Fruit fly (Drosophila melanogaster) whole organism, embryonic: Measurements from ENCODE around the gene jim.

ENCODE experiments used
- Adf1 ChIP-seq: fragments of 200-800 bp; sonication (Bioruptor generic); IDR thresholded peaks from 2 replicates; pipeline ENCODE4 v1.3.6; 2022; ENCODE audit warnings: missing biosample characterization, missing genetic modification characterization
- B-H2 ChIP-seq: fragments of 200-800 bp; sonication (Bioruptor generic); optimal IDR thresholded peaks from 2 replicates; lab custom pipeline; 2018; ENCODE audit warnings: missing biosample characterization, mild to moderate bottlenecking, missing genetic modification characterization
- CG12769 ChIP-seq: fragments of 200-800 bp; sonication (Bioruptor generic); optimal IDR thresholded peaks from 2 replicates; lab custom pipeline; 2019; ENCODE audit warnings: missing biosample characterization, mild to moderate bottlenecking, missing genetic modification characterization, moderate library complexity
- CG13287 ChIP-seq: fragments of 200-800 bp; sonication (Bioruptor generic); IDR thresholded peaks from 2 replicates; pipeline ENCODE4 v1.3.6; 2022; ENCODE audit warnings: missing biosample characterization, missing genetic modification characterization; ENCODE audit not compliant: partially characterized antibody
- CG13894 ChIP-seq: fragments of 200-800 bp; sonication (Bioruptor generic); optimal IDR thresholded peaks from 3 replicates; lab custom pipeline; 2018; ENCODE audit warnings: missing biosample characterization, mild to moderate bottlenecking, missing genetic modification characterization, moderate library complexity
- CG14014 ChIP-seq: fragments of 200-800 bp; sonication (Bioruptor generic); IDR thresholded peaks from 2 replicates; pipeline ENCODE4 v1.3.6; 2022; ENCODE audit warnings: missing biosample characterization, missing genetic modification characterization
- CG17186 ChIP-seq: fragments of 200-800 bp; sonication (Bioruptor generic); optimal IDR thresholded peaks from 3 replicates; lab custom pipeline; 2017; ENCODE audit warnings: missing biosample characterization, missing genetic modification reagents, missing genetic modification characterization
- CG17361 ChIP-seq: fragments of 200-800 bp; sonication (Bioruptor generic); IDR thresholded peaks from 3 replicates; pipeline ENCODE4 v1.3.6; 2022; ENCODE audit warnings: missing biosample characterization, missing genetic modification characterization
- CG2678 ChIP-seq: fragments of 200-800 bp; sonication (Bioruptor generic); optimal IDR thresholded peaks from 3 replicates; lab custom pipeline; 2019; ENCODE audit warnings: missing biosample characterization, mild to moderate bottlenecking, missing genetic modification characterization, moderate library complexity
- CG3995 ChIP-seq: fragments of 200-800 bp; sonication (Bioruptor generic); optimal IDR thresholded peaks from 3 replicates; lab custom pipeline; 2016; ENCODE audit warnings: missing biosample characterization, missing genetic modification characterization
- CG4282 ChIP-seq: fragments of 200-800 bp; sonication (Bioruptor generic); optimal IDR thresholded peaks from 2 replicates; lab custom pipeline; 2016; ENCODE audit warnings: missing biosample characterization, missing genetic modification characterization
- CG6689 ChIP-seq: fragments of 200-800 bp; sonication (Bioruptor generic); IDR thresholded peaks from 2 replicates; pipeline ENCODE4 v1.3.6; 2022; ENCODE audit warnings: missing biosample characterization, missing genetic modification characterization
- CG7357 ChIP-seq: fragments of 200-800 bp; sonication (Bioruptor generic); IDR thresholded peaks from 3 replicates; pipeline ENCODE4 v1.3.6; 2022; ENCODE audit warnings: missing biosample characterization, missing genetic modification characterization
- CG8924 ChIP-seq: fragments of 200-800 bp; optimal IDR thresholded peaks from 3 replicates; lab custom pipeline; 2019; ENCODE audit warnings: missing biosample characterization, mild to moderate bottlenecking, missing genetic modification characterization, moderate library complexity
- Deaf1 ChIP-seq: fragments of 200-800 bp; optimal IDR thresholded peaks from 3 replicates; lab custom pipeline; 2019; ENCODE audit warnings: missing biosample characterization, mild to moderate bottlenecking, missing genetic modification characterization, moderate library complexity
- Drgx ChIP-seq: fragments of 200-800 bp; sonication (Bioruptor generic); IDR thresholded peaks from 2 replicates; pipeline ENCODE4 v1.3.6; 2022; ENCODE audit warnings: missing biosample characterization, missing genetic modification characterization
- Eip74EF ChIP-seq, 2 experiments: fragments of 200-800 bp in 1 of 2; fragments of >200 bp in 1 of 2; sonication (Bioruptor generic) in 1 of 2; optimal IDR thresholded peaks; 2 replicates each; lab custom pipeline; 2017 to 2019; ENCODE audit warnings: missing biosample characterization in 2 of 2, missing genetic modification characterization in 2 of 2, mild to moderate bottlenecking in 1 of 2, moderate library complexity in 1 of 2
- Fer1 ChIP-seq: fragments of 200-800 bp; sonication (Bioruptor generic); optimal IDR thresholded peaks from 2 replicates; lab custom pipeline; 2017; ENCODE audit warnings: missing biosample characterization, mild to moderate bottlenecking, missing genetic modification characterization
- Fer2 ChIP-seq: fragments of 200-800 bp; sonication (Bioruptor generic); optimal IDR thresholded peaks from 2 replicates; lab custom pipeline; 2018; ENCODE audit warnings: missing biosample characterization, mild to moderate bottlenecking, missing genetic modification characterization, moderate library complexity
- Hand ChIP-seq: fragments of 200-800 bp; sonication (Bioruptor generic); optimal IDR thresholded peaks from 2 replicates; lab custom pipeline; 2017; ENCODE audit warnings: mild to moderate bottlenecking, missing biosample characterization, missing genetic modification reagents, missing genetic modification characterization
- Hmr ChIP-seq: fragments of 200-800 bp; sonication (Bioruptor generic); optimal IDR thresholded peaks from 3 replicates; lab custom pipeline; 2017; ENCODE audit warnings: mild to moderate bottlenecking, missing biosample characterization, missing genetic modification reagents, missing genetic modification characterization
- Mes4 ChIP-seq: fragments of 200-800 bp; sonication (Bioruptor generic); optimal IDR thresholded peaks from 2 replicates; lab custom pipeline; 2016; ENCODE audit warnings: missing biosample characterization, missing genetic modification characterization
- Nf-YC ChIP-seq: fragments of 200-800 bp; optimal IDR thresholded peaks from 3 replicates; lab custom pipeline; 2019; ENCODE audit warnings: missing biosample characterization, mild to moderate bottlenecking, missing genetic modification characterization, moderate library complexity
- PHDP ChIP-seq: fragments of 200-800 bp; sonication (Bioruptor generic); optimal IDR thresholded peaks from 3 replicates; lab custom pipeline; 2018; ENCODE audit warnings: missing biosample characterization, mild to moderate bottlenecking, missing genetic modification characterization, moderate library complexity
- Pdp1 ChIP-seq, 2 experiments: fragments of 200-800 bp; sonication (Bioruptor generic); optimal IDR thresholded peaks; 3 replicates each; lab custom pipeline; 2016; ENCODE audit warnings: missing biosample characterization in 2 of 2, missing genetic modification characterization in 2 of 2, mild to moderate bottlenecking in 1 of 2, moderate library complexity in 1 of 2
- Rfx ChIP-seq: fragments of 200-800 bp; sonication (Bioruptor generic); IDR thresholded peaks from 2 replicates; pipeline ENCODE4 v1.3.6; 2022; ENCODE audit warnings: missing biosample characterization, missing genetic modification characterization
- Sin3A ChIP-seq: fragments of >200 bp; optimal IDR thresholded peaks from 2 replicates; lab custom pipeline; 2018
- Trl ChIP-seq, 3 experiments: fragments of >200 bp in 2 of 3; fragments of 200-800 bp in 1 of 3; sonication (Bioruptor generic) in 1 of 3; optimal IDR thresholded peaks; 2 replicates in 1 of 3; 3 replicates in 2 of 3; lab custom pipeline; 2016 to 2017; ENCODE audit warnings: missing biosample characterization in 1 of 3, missing genetic modification characterization in 1 of 3
- Xrp1 ChIP-seq: fragments of 200-800 bp; sonication (Bioruptor generic); IDR thresholded peaks from 2 replicates; pipeline ENCODE4 v1.3.6; 2022; ENCODE audit warnings: missing biosample characterization, missing genetic modification characterization
- abd-A ChIP-seq: fragments of 200-800 bp; sonication (Bioruptor generic); optimal IDR thresholded peaks from 3 replicates; lab custom pipeline; 2019; ENCODE audit warnings: missing biosample characterization, mild to moderate bottlenecking, missing genetic modification characterization, moderate library complexity
- bsh ChIP-seq, 2 experiments: fragments of 200-800 bp; sonication (Bioruptor generic); optimal IDR thresholded peaks; 2 replicates each; lab custom pipeline; 2017 to 2018; ENCODE audit warnings: mild to moderate bottlenecking in 2 of 2, missing biosample characterization in 2 of 2, missing genetic modification characterization in 2 of 2, moderate library complexity in 1 of 2
- cg ChIP-seq: fragments of 200-800 bp; sonication (Bioruptor generic); optimal IDR thresholded peaks from 3 replicates; lab custom pipeline; 2019; ENCODE audit warnings: missing biosample characterization, mild to moderate bottlenecking, missing genetic modification characterization, moderate library complexity
- ci ChIP-seq: fragments of 200-800 bp; sonication (Bioruptor generic); IDR thresholded peaks from 3 replicates; pipeline ENCODE4 v1.3.6; 2022; ENCODE audit warnings: missing biosample characterization, missing genetic modification characterization
- crol ChIP-seq: fragments of 200-800 bp; sonication (Bioruptor generic); IDR thresholded peaks from 2 replicates; pipeline ENCODE4 v1.3.6; 2022; ENCODE audit warnings: missing biosample characterization, missing genetic modification characterization
- ems ChIP-seq: fragments of 200-800 bp; sonication (Bioruptor generic); optimal IDR thresholded peaks from 3 replicates; lab custom pipeline; 2016; ENCODE audit warnings: missing biosample characterization, missing genetic modification characterization
- exex ChIP-seq: fragments of 200-800 bp; sonication (Bioruptor generic); optimal IDR thresholded peaks from 4 replicates; lab custom pipeline; 2018; ENCODE audit warnings: missing biosample characterization, mild to moderate bottlenecking, missing genetic modification characterization, moderate library complexity
- gro ChIP-seq: fragments of 200-800 bp; sonication (Bioruptor generic); optimal IDR thresholded peaks from 2 replicates; lab custom pipeline; 2016; ENCODE audit warnings: missing biosample characterization, missing genetic modification characterization
- lab ChIP-seq: fragments of 200-800 bp; sonication (Bioruptor generic); optimal IDR thresholded peaks from 3 replicates; lab custom pipeline; 2017; ENCODE audit warnings: missing biosample characterization, missing genetic modification characterization, mild to moderate bottlenecking, moderate library complexity, missing genetic modification reagents
- lbe ChIP-seq: fragments of 200-800 bp; sonication (Bioruptor generic); optimal IDR thresholded peaks from 2 replicates; lab custom pipeline; 2016; ENCODE audit warnings: missing biosample characterization, mild to moderate bottlenecking, missing genetic modification characterization
- mirr ChIP-seq: fragments of 200-800 bp; sonication (Bioruptor generic); optimal IDR thresholded peaks from 3 replicates; lab custom pipeline; 2018; ENCODE audit warnings: missing biosample characterization, mild to moderate bottlenecking, missing genetic modification characterization
- nerfin-2 ChIP-seq: fragments of 200-800 bp; sonication (Bioruptor generic); IDR thresholded peaks from 2 replicates; pipeline ENCODE4 v1.3.6; 2022; ENCODE audit warnings: missing biosample characterization, missing genetic modification characterization; ENCODE audit not compliant: partially characterized antibody
- nom ChIP-seq: fragments of 200-800 bp; sonication (Bioruptor generic); optimal IDR thresholded peaks from 2 replicates; lab custom pipeline; 2017; ENCODE audit warnings: missing biosample characterization, missing genetic modification characterization, mild to moderate bottlenecking, moderate library complexity, missing genetic modification reagents
- ranshi ChIP-seq: fragments of 200-800 bp; sonication (Bioruptor generic); IDR thresholded peaks from 2 replicates; pipeline ENCODE4 v1.3.6; 2022; ENCODE audit warnings: missing biosample characterization, missing genetic modification characterization
- rib ChIP-seq: fragments of 200-800 bp; sonication (Bioruptor generic); IDR thresholded peaks from 2 replicates; pipeline ENCODE4 v1.3.6; 2022; ENCODE audit warnings: missing biosample characterization, missing genetic modification characterization
- so ChIP-seq: fragments of 200-800 bp; sonication (Bioruptor generic); IDR thresholded peaks from 3 replicates; pipeline ENCODE4 v1.3.6; 2022; ENCODE audit warnings: missing biosample characterization, missing genetic modification characterization
- sob ChIP-seq: fragments of 200-800 bp; sonication (Bioruptor generic); IDR thresholded peaks from 2 replicates; pipeline ENCODE4 v1.3.6; 2022; ENCODE audit warnings: missing biosample characterization, missing genetic modification characterization
- yki ChIP-seq: fragments of >200 bp; optimal IDR thresholded peaks from 3 replicates; lab custom pipeline; 2018
- zen2 ChIP-seq: fragments of 200-800 bp; sonication (Bioruptor generic); IDR thresholded peaks from 3 replicates; pipeline ENCODE4 v1.3.6; 2022; ENCODE audit warnings: missing biosample characterization, missing genetic modification characterization; ENCODE audit not compliant: partially characterized antibody

The jim gene

dm6 chr3L:22822544-22823175, 12.3 kb downstream of the jim start (continued):
- peak in 1 of 2 experiments; percentile 52 for TF ChIP-seq Pdp1 (GFP tag; optimal IDR thresholded peaks at IDR 0.05; lab: Kevin White, UChicago)
- TF ChIP-seq so (GFP tag; lab: Robert Waterston, UW), result 0 out of 3 replicates have a peak, but pooled peaks have one; percentile 27
- peak; percentile 30 for TF ChIP-seq CG13894 (tag; lab: Kevin White, UChicago)
- peak; percentile 37 for TF ChIP-seq Fer1 (GFP tag; lab: Kevin White, UChicago)
- peak; percentile 95 for TF ChIP-seq lbe
- TF ChIP-seq CG2678 (tag; lab: Kevin White, UChicago), result peak; percentile 46
- peak; percentile 24; the same call in 1 of the 2 replicates for TF ChIP-seq Rfx (GFP tag; lab: Robert Waterston, UW)
- TF ChIP-seq Hand (GFP tag; lab: Kevin White, UChicago), result no peak
- TF ChIP-seq yki (lab: Kevin White, UChicago), result peak; percentile 38
- TF ChIP-seq lab (GFP tag; lab: Kevin White, UChicago), result peak; percentile 48
- peak; percentile 86 for TF ChIP-seq rib (GFP tag; lab: Robert Waterston, UW)
- TF ChIP-seq CG6689 (GFP tag; lab: Robert Waterston, UW), result no peak
- peak; percentile 40; the same call in 1 of the 2 replicates for TF ChIP-seq CG13287 (GFP tag; lab: Robert Waterston, UW)
- TF ChIP-seq sob, result peak; percentile 22; the same call in 1 of the 2 replicates
- TF ChIP-seq PHDP (tag; lab: Kevin White, UChicago), result peak; percentile 18
- TF ChIP-seq gro (GFP tag; lab: Kevin White, UChicago), result peak; percentile 42
- TF ChIP-seq Xrp1 (GFP tag; lab: Robert Waterston, UW), result 0 out of 2 replicates have a peak, but pooled peaks have one; percentile 16
- no peak for TF ChIP-seq Sin3A
- peak; percentile 28 for TF ChIP-seq CG12769 (tag; lab: Kevin White, UChicago)
- TF ChIP-seq cg (GFP tag; lab: Kevin White, UChicago), result peak; percentile 86
- no peak for TF ChIP-seq CG17186 (GFP tag; lab: Kevin White, UChicago)
- peak; percentile 64 for TF ChIP-seq mirr
- peak; percentile 99 for TF ChIP-seq nom (GFP tag; lab: Kevin White, UChicago)
- TF ChIP-seq CG17361 (GFP tag; lab: Robert Waterston, UW), result peak; percentile 75; the same call in 2 of the 3 replicates
- peak; percentile 87 to 97 for TF ChIP-seq Trl (optimal IDR thresholded peaks at IDR 0.05; lab: Kevin White, UChicago)
- peak; percentile 33 for TF ChIP-seq Trl (GFP tag; optimal IDR thresholded peaks at IDR 0.05; lab: Kevin White, UChicago)
- TF ChIP-seq zen2 (GFP tag; lab: Robert Waterston, UW), result peak; percentile 37; the same call in 1 of the 3 replicates
- TF ChIP-seq ranshi (GFP tag; lab: Robert Waterston, UW), result no peak
- peak in 1 of 2 experiments; percentile 91 for TF ChIP-seq bsh (GFP tag; optimal IDR thresholded peaks at IDR 0.05; lab: Kevin White, UChicago)
- no peak for TF ChIP-seq CG8924 (tag; lab: Kevin White, UChicago)
- peak; percentile 4 for TF ChIP-seq Nf-YC (tag; lab: Kevin White, UChicago)
- TF ChIP-seq Eip74EF (GFP tag; optimal IDR thresholded peaks at IDR 0.05; lab: Kevin White, UChicago), result no peak
- no peak for TF ChIP-seq Mes4 (GFP tag; lab: Kevin White, UChicago)
- peak; percentile 51 for TF ChIP-seq abd-A (tag; lab: Kevin White, UChicago)
- TF ChIP-seq ems (GFP tag; lab: Kevin White, UChicago), result no peak
- TF ChIP-seq Drgx (GFP tag; lab: Robert Waterston, UW), result peak; percentile 96
- peak; percentile 20 for TF ChIP-seq exex (tag; lab: Kevin White, UChicago)
- peak; percentile 43; the same call in 1 of the 2 replicates for TF ChIP-seq CG14014 (GFP tag; lab: Robert Waterston, UW)
- TF ChIP-seq CG3995, result peak; percentile 34
- TF ChIP-seq ci (GFP tag; lab: Robert Waterston, UW), result 0 out of 3 replicates have a peak, but pooled peaks have one; percentile 29
- TF ChIP-seq Deaf1 (tag; lab: Kevin White, UChicago), result peak; percentile 74
- TF ChIP-seq Fer2 (tag; lab: Kevin White, UChicago), result peak; percentile 15
- peak; percentile 13 for TF ChIP-seq Hmr (GFP tag; lab: Kevin White, UChicago)
- no peak for TF ChIP-seq nerfin-2 (GFP tag; lab: Robert Waterston, UW)
- TF ChIP-seq B-H2 (GFP tag; lab: Kevin White, UChicago), result peak; percentile 51
- peak; percentile 82 for TF ChIP-seq Adf1 (GFP tag; lab: Robert Waterston, UW)
- TF ChIP-seq CG4282 (GFP tag; lab: Kevin White, UChicago), result no peak
- peak; percentile 97 for TF ChIP-seq crol (GFP tag; lab: Robert Waterston, UW)
- TF ChIP-seq CG7357 (GFP tag; lab: Robert Waterston, UW), result peak; percentile 71
